Worm (Caenorhabditis elegans): Measurements from ENCODE around the gene T09D3.8.

The T09D3.8 gene

DNA sequence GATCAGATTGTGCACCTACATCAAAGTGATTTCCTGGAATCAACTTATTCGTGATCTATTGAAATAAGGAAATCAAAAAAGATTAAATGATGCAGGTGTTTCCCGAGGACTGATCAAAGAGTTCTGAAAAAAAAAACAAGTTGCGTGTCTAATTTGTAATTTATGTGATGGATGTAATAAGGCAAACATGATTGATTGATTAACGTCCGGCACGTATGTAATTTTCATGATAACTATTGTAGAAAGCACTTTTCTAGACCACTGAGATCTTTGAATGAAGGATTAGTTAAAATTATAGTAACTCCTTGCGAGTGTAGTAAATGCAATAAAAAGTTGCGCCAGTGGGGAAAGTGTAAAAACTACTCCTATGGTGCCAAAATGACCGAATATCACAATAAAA lies 19.5 kb upstream of the T09D3.8 start, which contains the start of gene srg-25:
Gene srg-25 (minus strand): TSS at position 101 of the 400 bp plus-strand sequence.
- no peak for TF ChIP-seq nhr-237 (tag; optimal IDR thresholded peaks at IDR 0.05)
- peak; percentile 17 for TF ChIP-seq fkh-8 (tag; optimal IDR thresholded peaks at IDR 0.05)
- TF ChIP-seq lir-3 (tag; optimal IDR thresholded peaks at IDR 0.05; ENCODE audit: poor library complexity) = no peak
- TF ChIP-seq pag-3 (tag; optimal IDR thresholded peaks at IDR 0.05; ENCODE audit: borderline replicate concordance, insufficient read depth) = no peak
- TF ChIP-seq blmp-1 (tag; optimal IDR thresholded peaks at IDR 0.05) = no peak

DNA sequence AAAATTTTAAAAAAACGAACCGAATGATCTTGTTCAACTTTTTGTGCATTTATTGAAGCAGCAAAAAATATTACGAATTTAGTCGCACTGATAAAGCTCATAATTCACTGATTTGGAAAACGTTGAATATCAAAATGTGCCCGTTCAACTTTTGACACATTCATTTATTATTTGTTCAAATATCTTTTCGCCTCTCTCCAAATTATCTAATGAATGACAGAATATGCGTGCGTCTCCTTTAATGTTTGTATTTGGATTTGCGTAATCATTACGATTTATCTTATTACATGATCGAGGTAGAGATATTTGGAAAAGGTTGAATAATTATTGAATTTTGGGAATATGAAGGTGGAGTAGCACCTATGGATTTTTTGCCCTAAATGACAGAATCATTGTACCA lies 15.5 kb upstream of the T09D3.8 start, which contains the start of gene T09D3.3:
Gene T09D3.3 (minus strand): TSS at position 101 of the 400 bp plus-strand sequence.
- no peak for TF ChIP-seq ets-5 (GFP tag; IDR thresholded peaks at IDR 0.05)
- TF ChIP-seq aly-2 (tag; optimal IDR thresholded peaks at IDR 0.05) = no peak

DNA sequence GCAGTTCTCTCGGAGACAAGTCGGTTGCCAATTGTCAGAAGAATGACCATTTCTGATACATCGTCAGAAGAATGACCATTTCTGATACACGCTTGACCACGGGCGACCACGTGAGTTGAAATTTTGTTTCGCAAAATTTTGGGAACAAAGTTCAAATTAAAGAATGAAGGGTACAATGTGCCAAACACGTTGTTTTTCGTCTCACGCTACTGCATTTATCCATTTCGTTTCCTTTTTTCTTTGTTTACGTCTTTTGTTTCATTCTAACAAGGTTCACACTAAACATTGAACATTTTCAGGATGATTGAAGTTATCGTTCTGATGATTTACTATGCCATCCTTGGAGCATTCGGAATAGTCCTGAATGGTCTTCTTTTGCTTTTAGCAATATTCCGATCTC lies 13.5 kb upstream of the T09D3.8 start, which contains the start of gene srd-9:
Gene srd-9 (plus strand): TSS at position 301 of the 400 bp plus-strand sequence.
- no peak for TF ChIP-seq ceh-63 (GFP tag; optimal IDR thresholded peaks at IDR 0.05)
- no peak for TF ChIP-seq Y116A8C.19 (tag; optimal IDR thresholded peaks at IDR 0.05; ENCODE audit: borderline replicate concordance)
- no peak for TF ChIP-seq nhr-28 (tag; optimal IDR thresholded peaks at IDR 0.05)
- no peak for TF ChIP-seq nhr-47 (tag; optimal IDR thresholded peaks at IDR 0.05)
- no peak for TF ChIP-seq hlh-17 (GFP tag; optimal IDR thresholded peaks at IDR 0.05; ENCODE audit: borderline replicate concordance)
- no peak for TF ChIP-seq fkh-8 (tag; optimal IDR thresholded peaks at IDR 0.05)
- TF ChIP-seq sox-4 (tag; optimal IDR thresholded peaks at IDR 0.05) = no peak
- no peak for TF ChIP-seq aly-2 (tag; optimal IDR thresholded peaks at IDR 0.05)
- no peak for TF ChIP-seq egl-27 (tag; optimal IDR thresholded peaks at IDR 0.05)

DNA sequence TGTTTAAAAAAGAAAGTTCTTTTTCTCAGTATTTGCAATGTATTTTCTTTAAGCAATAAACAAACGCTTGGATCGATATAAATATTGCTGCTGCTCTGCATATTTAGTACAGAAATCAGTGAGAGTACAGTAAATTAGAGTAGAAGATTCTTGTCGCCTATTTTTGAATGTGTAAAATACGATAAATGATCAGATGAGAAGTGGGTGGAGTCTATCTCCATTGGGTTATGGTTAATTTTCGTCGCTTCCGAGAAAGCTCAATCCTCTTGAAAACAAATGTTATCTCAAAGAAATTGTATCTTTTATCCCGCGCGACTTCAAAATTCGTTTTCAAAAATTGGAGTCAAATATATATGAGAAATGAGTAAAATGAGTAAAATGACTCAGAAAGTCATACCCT lies 6.2 kb upstream of the T09D3.8 start, which contains the start of gene nhr-216:
Gene nhr-216 (minus strand): TSS at position 101 of the 400 bp plus-strand sequence.
- TF ChIP-seq ceh-88 (GFP tag; IDR thresholded peaks at IDR 0.05) (no peak), hlh-17 (GFP tag; optimal IDR thresholded peaks at IDR 0.05; ENCODE audit: borderline replicate concordance) (no peak)

DNA sequence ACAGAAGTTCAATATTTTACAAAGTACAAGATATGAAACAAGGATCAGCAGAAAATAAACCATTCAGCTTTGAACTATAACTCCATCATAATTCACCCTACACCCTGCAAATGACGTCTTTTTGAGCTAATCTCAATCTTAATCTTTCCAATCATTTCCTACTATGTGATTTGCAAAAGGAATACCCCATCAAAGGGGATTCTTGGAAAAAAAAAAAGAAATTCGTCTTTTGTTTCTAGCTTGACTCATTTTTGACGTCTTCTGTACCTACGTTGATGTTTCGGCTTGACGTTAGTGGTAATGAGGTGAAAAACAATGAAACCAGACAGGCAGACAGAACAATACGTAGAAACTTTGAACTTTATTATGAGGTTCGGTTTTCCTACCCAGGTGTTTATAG lies 2.7 kb upstream of the T09D3.8 start:
- no peak for TF ChIP-seq nhr-237 (tag; optimal IDR thresholded peaks at IDR 0.05)
- TF ChIP-seq unc-86 (tag; optimal IDR thresholded peaks at IDR 0.05) = no peak
- no peak for TF ChIP-seq isw-1 (GFP tag; IDR thresholded peaks at IDR 0.05)
- TF ChIP-seq dsc-1 (tag; optimal IDR thresholded peaks at IDR 0.05) = peak; percentile 89
- TF ChIP-seq efl-1 (optimal IDR thresholded peaks at IDR 0.05) = no peak
- no peak for TF ChIP-seq efl-1 (GFP tag; optimal IDR thresholded peaks at IDR 0.05 in 1 of 2)
- no peak for TF ChIP-seq snu-23 (GFP tag; optimal IDR thresholded peaks at IDR 0.05)
- TF ChIP-seq hlh-17 (GFP tag; optimal IDR thresholded peaks at IDR 0.05; ENCODE audit: borderline replicate concordance) = no peak
- TF ChIP-seq lin-13 (GFP tag; optimal IDR thresholded peaks at IDR 0.05) = no peak
- TF ChIP-seq fkh-8 (tag; optimal IDR thresholded peaks at IDR 0.05) = peak; percentile 67
- no peak for TF ChIP-seq C04F5.9 (tag; optimal IDR thresholded peaks at IDR 0.05)
- peak; percentile 31 for TF ChIP-seq sox-4 (tag; optimal IDR thresholded peaks at IDR 0.05)
- TF ChIP-seq pax-3 (tag; optimal IDR thresholded peaks at IDR 0.05) = peak; percentile 58

DNA sequence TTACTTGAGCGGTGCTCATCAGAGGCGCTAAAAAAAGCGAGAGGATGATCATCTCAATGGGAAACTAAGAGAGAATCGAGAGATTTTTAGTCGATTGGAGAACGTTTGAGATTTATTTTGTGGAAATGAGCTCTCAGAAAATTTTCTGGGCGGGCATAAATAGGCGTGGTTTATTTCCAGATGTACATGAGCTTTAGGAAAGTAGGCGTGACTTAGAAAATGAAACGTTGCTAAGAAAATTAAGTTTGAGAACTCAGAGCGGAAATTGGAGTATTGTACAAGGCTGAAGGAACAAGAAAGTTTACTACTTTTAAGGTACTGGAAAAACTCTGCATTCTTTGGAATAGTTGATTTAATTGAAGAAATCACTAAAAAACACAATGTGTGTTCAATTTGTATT lies 3.8 kb downstream of the T09D3.8 start, which contains the start of gene T09D3.9:
Gene T09D3.9 (minus strand): TSS at position 101 of the 400 bp plus-strand sequence.
- TF ChIP-seq ama-1 (optimal IDR thresholded peaks at IDR 0.05) (no peak), sup-37 (GFP tag; optimal IDR thresholded peaks at IDR 0.05) (no peak), C34B4.2 (tag; optimal IDR thresholded peaks at IDR 0.05) (no peak), nhr-71 (tag; optimal IDR thresholded peaks at IDR 0.05) (no peak), mef-2 (tag; optimal IDR thresholded peaks at IDR 0.05) (no peak), blmp-1 (tag; optimal IDR thresholded peaks at IDR 0.05) (no peak), ceh-63 (GFP tag; optimal IDR thresholded peaks at IDR 0.05) (no peak), lsy-2 (tag; optimal IDR thresholded peaks at IDR 0.05) (no peak), lin-14 (GFP tag; optimal IDR thresholded peaks at IDR 0.05) (no peak), ets-5 (GFP tag; IDR thresholded peaks at IDR 0.05) (no peak), rnt-1 (tag; optimal IDR thresholded peaks at IDR 0.05) (no peak), tbx-2 (tag; optimal IDR thresholded peaks at IDR 0.05) (no peak), nhr-76 (tag; optimal IDR thresholded peaks at IDR 0.05) (no peak), fkh-4 (tag; optimal IDR thresholded peaks at IDR 0.05; ENCODE audit: borderline replicate concordance) (no peak), fos-1 (tag; optimal IDR thresholded peaks at IDR 0.05) (no peak), alr-1 (tag; optimal IDR thresholded peaks at IDR 0.05; ENCODE audit: borderline replicate concordance) (no peak), nhr-19 (GFP tag; conservative IDR thresholded peaks at IDR 0.05) (no peak), ztf-11 (tag; optimal IDR thresholded peaks at IDR 0.05) (no peak), fkh-10 (GFP tag; optimal IDR thresholded peaks at IDR 0.05) (no peak)
